Fruit fly (Drosophila melanogaster) whole organism, prepupa: ENCODE measurements around the gene CG43149.

Source experiments
- Blimp-1 ChIP-seq: fragments of 200-800 bp; sonication (Bioruptor generic); optimal IDR thresholded peaks from 3 replicates; lab custom pipeline; 2017; ENCODE audit warnings: missing biosample characterization, missing genetic modification characterization, mild to moderate bottlenecking, moderate library complexity, missing genetic modification reagents
- CG10631 ChIP-seq: fragments of 200-800 bp; sonication (Bioruptor generic); optimal IDR thresholded peaks from 2 replicates; lab custom pipeline; 2016; ENCODE audit warnings: missing biosample characterization, missing genetic modification characterization
- CG10669 ChIP-seq: fragments of 200-800 bp; sonication (Bioruptor generic); optimal IDR thresholded peaks from 3 replicates; lab custom pipeline; 2018; ENCODE audit warnings: missing biosample characterization, mild to moderate bottlenecking, missing genetic modification characterization, moderate library complexity
- CG11294 ChIP-seq: fragments of 200-800 bp; sonication (Bioruptor generic); IDR thresholded peaks from 2 replicates; pipeline ENCODE4 v1.3.6; 2022; ENCODE audit warnings: missing biosample characterization, missing genetic modification characterization
- CG11762 ChIP-seq: fragments of 200-800 bp; sonication (Bioruptor generic); optimal IDR thresholded peaks from 3 replicates; lab custom pipeline; 2016; ENCODE audit warnings: missing biosample characterization, missing genetic modification characterization; ENCODE audit not compliant: insufficient read depth
- CG11902 ChIP-seq: fragments of 200-800 bp; sonication (Bioruptor generic); optimal IDR thresholded peaks from 3 replicates; lab custom pipeline; 2016; ENCODE audit warnings: missing biosample characterization, missing genetic modification characterization
- CG15336 ChIP-seq: fragments of 200-800 bp; sonication (Bioruptor generic); IDR thresholded peaks from 2 replicates; pipeline ENCODE4 v1.3.6; 2022; ENCODE audit warnings: missing biosample characterization, missing genetic modification characterization
- CG16779 ChIP-seq: fragments of 200-800 bp; sonication (Bioruptor generic); optimal IDR thresholded peaks from 3 replicates; lab custom pipeline; 2017; ENCODE audit warnings: missing biosample characterization, mild to moderate bottlenecking, missing genetic modification characterization
- CG3032 ChIP-seq: fragments of 200-800 bp; optimal IDR thresholded peaks from 2 replicates; lab custom pipeline; 2019; ENCODE audit warnings: missing biosample characterization, mild to moderate bottlenecking, missing genetic modification characterization, moderate library complexity
- CG32006 ChIP-seq: fragments of 200-800 bp; sonication (Bioruptor generic); optimal IDR thresholded peaks from 3 replicates; lab custom pipeline; 2017; ENCODE audit warnings: missing biosample characterization, mild to moderate bottlenecking, missing genetic modification characterization
- CG34406 ChIP-seq: fragments of 200-800 bp; sonication (Bioruptor generic); optimal IDR thresholded peaks from 3 replicates; lab custom pipeline; 2016; ENCODE audit warnings: missing biosample characterization, missing genetic modification characterization
- CG6163 ChIP-seq: fragments of 200-800 bp; sonication (Bioruptor generic); IDR thresholded peaks from 3 replicates; pipeline ENCODE4 v1.3.6; 2022; ENCODE audit warnings: missing biosample characterization, missing genetic modification characterization
- CG6276 ChIP-seq: fragments of 200-800 bp; sonication (Bioruptor generic); optimal IDR thresholded peaks from 2 replicates; lab custom pipeline; 2017; ENCODE audit warnings: missing biosample characterization, mild to moderate bottlenecking, missing genetic modification characterization
- CG6792 ChIP-seq: fragments of 200-800 bp; sonication (Bioruptor generic); optimal IDR thresholded peaks from 3 replicates; lab custom pipeline; 2016; ENCODE audit warnings: missing biosample characterization, missing genetic modification characterization
- CG6854 ChIP-seq: fragments of 200-800 bp; sonication (Bioruptor generic); optimal IDR thresholded peaks from 2 replicates; lab custom pipeline; 2017; ENCODE audit warnings: missing biosample characterization, mild to moderate bottlenecking, missing genetic modification characterization
- CG9139 ChIP-seq: fragments of 200-800 bp; sonication (Bioruptor generic); optimal IDR thresholded peaks from 3 replicates; lab custom pipeline; 2017; ENCODE audit warnings: missing biosample characterization, mild to moderate bottlenecking, missing genetic modification characterization
- Eip78C ChIP-seq: fragments of 200-800 bp; sonication (Bioruptor generic); peaks from one replicate; lab custom pipeline; 2016; ENCODE audit warnings: missing biosample characterization, missing genetic modification characterization
- Eip93F ChIP-seq: fragments of 200-800 bp; sonication (Bioruptor generic); optimal IDR thresholded peaks from 2 replicates; lab custom pipeline; 2016; ENCODE audit warnings: missing biosample characterization, mild to moderate bottlenecking, missing genetic modification characterization
- Ets21C ChIP-seq: fragments of 200-800 bp; sonication (Bioruptor generic); optimal IDR thresholded peaks from 3 replicates; lab custom pipeline; 2016; ENCODE audit warnings: missing biosample characterization, missing genetic modification characterization
- Ets96B ChIP-seq: fragments of 200-800 bp; optimal IDR thresholded peaks from 2 replicates; lab custom pipeline; 2019; ENCODE audit warnings: missing biosample characterization, mild to moderate bottlenecking, missing genetic modification characterization, moderate library complexity
- Gug ChIP-seq: fragments of 200-800 bp; sonication (Bioruptor generic); IDR thresholded peaks from 2 replicates; pipeline ENCODE4 v1.3.6; 2022; ENCODE audit warnings: missing biosample characterization, missing genetic modification characterization
- Hr4 ChIP-seq: fragments of 200-800 bp; sonication (Bioruptor generic); optimal IDR thresholded peaks from 3 replicates; lab custom pipeline; 2016; ENCODE audit warnings: missing biosample characterization, missing genetic modification characterization
- Lpt ChIP-seq: fragments of 200-800 bp; sonication (Bioruptor generic); optimal IDR thresholded peaks from 3 replicates; lab custom pipeline; 2016; ENCODE audit warnings: missing biosample characterization, missing genetic modification characterization
- Smox ChIP-seq: fragments of 200-800 bp; sonication (Bioruptor generic); optimal IDR thresholded peaks from 3 replicates; lab custom pipeline; 2016; ENCODE audit warnings: missing biosample characterization, missing genetic modification characterization
- Sox14 ChIP-seq: fragments of 200-800 bp; sonication (Bioruptor generic); optimal IDR thresholded peaks from 3 replicates; lab custom pipeline; 2016; ENCODE audit warnings: missing biosample characterization, missing genetic modification characterization
- acj6 ChIP-seq: fragments of 200-800 bp; sonication (Bioruptor generic); optimal IDR thresholded peaks from 3 replicates; lab custom pipeline; 2016; ENCODE audit warnings: missing biosample characterization, missing genetic modification characterization
- dac ChIP-seq: fragments of 200-800 bp; sonication (Bioruptor generic); optimal IDR thresholded peaks from 2 replicates; lab custom pipeline; 2017; ENCODE audit warnings: missing biosample characterization, mild to moderate bottlenecking, missing genetic modification characterization
- dsx ChIP-seq: fragments of 200-800 bp; optimal IDR thresholded peaks from 3 replicates; lab custom pipeline; 2019; ENCODE audit warnings: missing biosample characterization, mild to moderate bottlenecking, missing genetic modification characterization, moderate library complexity; ENCODE audit not compliant: poor library complexity, severe bottlenecking
- eg ChIP-seq: fragments of 200-800 bp; sonication (Bioruptor generic); IDR thresholded peaks from 3 replicates; pipeline ENCODE4 v1.3.6; 2022; ENCODE audit warnings: missing biosample characterization, missing genetic modification characterization
- pdm3 ChIP-seq: fragments of 200-800 bp; sonication (Bioruptor generic); optimal IDR thresholded peaks from 3 replicates; lab custom pipeline; 2016; ENCODE audit warnings: missing biosample characterization, missing genetic modification characterization
- salr ChIP-seq, 2 experiments: fragments of 200-800 bp; sonication (Bioruptor generic); optimal IDR thresholded peaks; 3 replicates each; lab custom pipeline; 2016 to 2018; ENCODE audit warnings: missing biosample characterization in 2 of 2, missing genetic modification characterization in 2 of 2, mild to moderate bottlenecking in 1 of 2
- ss ChIP-seq, 2 experiments: fragments of 200-800 bp; sonication (Bioruptor generic); optimal IDR thresholded peaks; 2 replicates in 1 of 2; 3 replicates in 1 of 2; lab custom pipeline; 2017 to 2018; ENCODE audit warnings: mild to moderate bottlenecking in 2 of 2, missing biosample characterization in 2 of 2, missing genetic modification characterization in 2 of 2, moderate library complexity in 1 of 2

The CG43149 gene

DNA sequence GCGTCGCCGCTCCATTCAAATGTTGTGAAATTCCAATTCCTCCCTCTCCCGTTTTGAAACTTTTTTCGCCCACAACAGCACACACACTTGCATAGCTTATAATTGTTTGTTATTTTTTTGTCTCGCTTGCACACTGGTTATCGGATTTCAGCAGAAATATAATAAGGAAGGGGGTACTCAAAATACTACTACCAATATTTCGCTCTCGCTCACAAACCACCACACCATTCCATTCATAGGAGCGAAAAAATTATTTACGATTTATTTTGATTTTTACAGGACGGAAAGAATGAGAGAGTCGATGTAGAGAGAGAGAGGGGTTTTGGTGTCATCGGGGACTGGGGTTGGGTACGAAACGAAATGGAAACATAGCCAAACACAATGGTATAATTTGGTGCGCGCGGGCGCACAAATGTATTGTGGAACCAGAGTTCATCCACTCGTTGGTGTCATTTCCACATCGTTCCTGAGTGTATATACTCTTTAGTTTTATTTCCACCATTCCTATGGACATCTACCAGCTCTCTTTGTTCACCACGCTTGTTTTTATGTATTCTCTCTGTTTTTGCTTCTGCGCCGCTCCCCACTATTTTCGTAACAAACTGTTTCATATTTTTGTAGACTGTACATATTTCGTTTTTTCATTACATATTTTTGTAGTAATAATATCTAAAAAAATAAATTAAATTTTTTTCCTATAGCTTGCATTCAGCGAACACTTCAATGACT is 14.2 kb downstream of the CG43149 start (continued):
- TF ChIP-seq CG6792 (GFP tag; lab: Kevin White, UChicago) = no peak
- TF ChIP-seq CG32006 (GFP tag; lab: Kevin White, UChicago) = no peak
- TF ChIP-seq CG15336 = no peak
- TF ChIP-seq dac (GFP tag; lab: Kevin White, UChicago) = no peak

DNA sequence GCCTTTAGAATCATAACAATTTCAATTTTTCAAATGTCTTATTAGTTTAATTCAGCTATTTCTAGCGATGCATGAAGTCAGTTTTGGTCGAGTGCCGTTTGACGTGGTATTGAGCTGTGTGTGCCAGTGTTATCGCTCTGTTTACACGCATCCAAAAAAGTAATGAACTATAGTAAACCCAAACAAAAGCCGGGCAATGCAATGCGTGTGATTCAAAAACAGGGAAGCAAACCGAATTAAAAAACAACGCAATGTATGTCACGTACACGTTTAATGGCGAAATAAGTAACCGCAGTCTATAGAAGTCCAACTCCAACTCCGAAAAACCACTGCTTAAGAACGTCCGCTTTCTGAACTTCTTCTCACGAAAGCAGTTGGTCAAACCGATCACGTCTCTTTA is 16.6 kb downstream of the CG43149 start:
- TF ChIP-seq CG9139 = no peak
- no peak for TF ChIP-seq CG11902 (GFP tag; lab: Kevin White, UChicago)
- TF ChIP-seq ss (GFP tag; optimal IDR thresholded peaks at IDR 0.05; lab: Kevin White, UChicago) = no peak
- TF ChIP-seq Ets96B (tag; lab: Kevin White, UChicago) = no peak
- no peak for TF ChIP-seq CG16779
- no peak for TF ChIP-seq CG11294
- TF ChIP-seq CG10669 (GFP tag; lab: Kevin White, UChicago) = no peak
- TF ChIP-seq CG10631 = no peak
- TF ChIP-seq Lpt (GFP tag; lab: Kevin White, UChicago) = no peak
- TF ChIP-seq Eip78C (GFP tag; lab: Kevin White, UChicago) = no peak

- TF ChIP-seq eg (GFP tag; lab: Robert Waterston, UW) (no peak), salr (GFP tag; optimal IDR thresholded peaks at IDR 0.05; lab: Kevin White, UChicago) (no peak), CG6276 (GFP tag; lab: Kevin White, UChicago) (no peak), CG9139 (no peak), Ets21C (no peak), CG11762 (GFP tag; lab: Kevin White, UChicago) (no peak), Eip78C (GFP tag; lab: Kevin White, UChicago) (peak; percentile 68), ss (GFP tag; optimal IDR thresholded peaks at IDR 0.05; lab: Kevin White, UChicago) (peak in 1 of 2 experiments; percentile 11), CG6854 (GFP tag; lab: Kevin White, UChicago) (peak; percentile 30), Hr4 (GFP tag; lab: Kevin White, UChicago) (no peak)
These were observed 19.9 kb downstream of the CG43149 start for dm6 chr3L:34650-35049.

DNA sequence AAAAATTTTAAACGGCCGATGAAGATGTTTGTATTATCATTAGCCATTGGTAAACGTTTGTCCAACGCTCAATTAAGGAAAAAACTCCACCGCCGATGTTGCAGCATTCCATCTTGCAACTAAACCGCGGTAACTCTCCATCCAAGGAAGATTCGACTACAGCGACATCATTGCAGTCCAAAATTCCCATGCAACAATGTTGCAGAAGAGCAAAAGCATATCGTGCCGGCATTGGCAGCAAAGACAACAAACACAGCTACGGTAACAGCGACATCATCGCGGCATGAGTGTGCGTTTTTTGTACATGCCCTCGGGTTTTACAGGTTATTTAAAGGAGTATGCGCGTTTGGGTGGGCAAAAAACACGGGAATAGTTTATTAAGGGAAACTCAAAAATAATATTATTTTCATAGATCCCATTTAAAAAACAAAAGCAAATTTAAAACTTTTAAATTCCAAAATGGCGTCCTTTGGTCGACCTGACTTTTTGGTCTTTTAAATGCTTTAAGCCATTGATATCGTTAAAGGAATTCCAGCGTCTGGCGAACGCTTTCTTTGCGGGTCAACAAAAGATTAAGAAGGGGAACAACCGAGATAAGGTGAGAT is 24.8 kb downstream of the CG43149 start:
- TF ChIP-seq Eip93F (GFP tag; lab: Kevin White, UChicago) (no peak), Eip78C (GFP tag; lab: Kevin White, UChicago) (peak; percentile 44), ss (GFP tag; optimal IDR thresholded peaks at IDR 0.05; lab: Kevin White, UChicago) (peak in 1 of 2 experiments; percentile 2), Smox (GFP tag; lab: Kevin White, UChicago) (no peak), dsx (GFP tag; lab: Kevin White, UChicago) (peak; percentile 99)

DNA sequence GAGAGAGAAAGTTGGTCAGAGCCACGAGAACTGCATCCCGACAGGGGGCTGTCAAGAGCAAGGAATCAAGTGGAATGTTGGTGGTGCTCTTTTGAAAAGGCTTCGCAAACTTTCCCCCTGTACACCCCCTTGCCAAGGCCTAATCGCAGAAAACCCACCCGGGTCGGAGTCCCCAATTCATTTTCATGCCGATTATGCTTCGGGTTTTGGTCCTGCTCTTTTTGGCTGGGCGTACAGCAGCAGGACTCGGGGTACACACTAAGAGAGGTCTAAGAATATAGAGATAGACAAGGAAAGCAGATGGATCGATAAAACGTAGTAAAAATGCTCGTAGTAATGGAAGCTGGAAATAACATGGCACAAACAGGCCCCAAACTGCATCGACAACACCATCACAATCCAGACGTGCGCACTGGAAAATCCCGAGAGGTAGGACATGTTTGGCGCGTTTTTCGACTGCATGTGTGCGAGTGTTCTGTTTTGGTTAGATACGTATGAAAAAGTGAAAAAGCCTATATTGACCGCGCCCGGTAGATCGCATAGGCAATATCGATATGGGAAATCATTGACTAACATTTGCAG is 27.8 kb downstream of the CG43149 start:
- no peak for TF ChIP-seq CG34406 (GFP tag; lab: Kevin White, UChicago)
- no peak for TF ChIP-seq Sox14 (GFP tag; lab: Kevin White, UChicago)
- no peak for TF ChIP-seq acj6 (GFP tag; lab: Kevin White, UChicago)

DNA sequence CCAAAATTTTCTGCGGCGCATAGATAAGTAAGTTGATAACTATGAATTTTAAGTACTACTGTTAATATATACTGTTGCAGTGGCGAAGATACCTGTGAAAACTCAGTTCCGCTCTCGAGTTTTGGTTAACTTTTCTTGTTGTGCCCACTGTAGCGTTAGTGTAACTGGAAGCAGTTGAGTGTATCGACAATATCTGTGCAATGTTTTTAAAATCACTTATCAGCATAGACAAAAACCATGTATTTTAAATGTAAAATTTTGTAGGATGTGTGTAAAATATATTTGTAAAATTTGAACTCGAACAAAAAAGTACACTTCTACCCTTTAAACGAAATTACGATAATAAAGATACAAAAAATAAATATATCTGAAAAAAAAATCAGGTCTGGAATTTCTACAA is 28.6 kb downstream of the CG43149 start:
- TF ChIP-seq Sox14 (GFP tag; lab: Kevin White, UChicago) = no peak
- TF ChIP-seq Blimp-1 (GFP tag; lab: Kevin White, UChicago) = no peak
- TF ChIP-seq CG32006 (GFP tag; lab: Kevin White, UChicago) = no peak
- no peak for TF ChIP-seq CG10669 (GFP tag; lab: Kevin White, UChicago)
- no peak for TF ChIP-seq Eip78C (GFP tag; lab: Kevin White, UChicago)
- TF ChIP-seq CG3032 (tag; lab: Kevin White, UChicago) = no peak
- TF ChIP-seq CG10631 = no peak
- TF ChIP-seq Gug (GFP tag; lab: Robert Waterston, UW) = no peak
- no peak for TF ChIP-seq CG16779
- TF ChIP-seq CG15336 = no peak
- no peak for TF ChIP-seq CG6163
- no peak for TF ChIP-seq pdm3
- TF ChIP-seq Ets21C = no peak
